Worm (Caenorhabditis elegans) whole organism, mixed stage, embryonic: Measurements from ENCODE around the gene T01B7.13.

Experiments
- M03D4.4 ChIP-seq: sonication (generic microtip); optimal IDR thresholded peaks from 2 replicates; lab custom pipeline; 2017; ENCODE audit warnings: mild to moderate bottlenecking, missing genetic modification characterization, missing compliant biosample characterization
- elt-3 ChIP-seq: fragments of 150-350 bp; optimal IDR thresholded peaks from 2 replicates; lab custom pipeline; 2014; ENCODE audit warnings: missing biosample characterization, missing genetic modification characterization
- lin-13 ChIP-seq: fragments of 150-350 bp; optimal IDR thresholded peaks from 2 replicates; lab custom pipeline; 2014; ENCODE audit warnings: missing biosample characterization, missing genetic modification characterization
- snpc-4 ChIP-seq: fragments of 150-350 bp; optimal IDR thresholded peaks from 2 replicates; lab custom pipeline; 2014; ENCODE audit warnings: missing biosample characterization, missing genetic modification characterization
- zip-8 ChIP-seq: fragments of 150-350 bp; optimal IDR thresholded peaks from 2 replicates; lab custom pipeline; 2014; ENCODE audit warnings: missing biosample characterization, missing genetic modification characterization

- TF ChIP-seq zip-8 (tag; lab: Kevin White, UChicago), result no peak
- TF ChIP-seq M03D4.4, result no peak
- no peak for TF ChIP-seq elt-3 (tag; lab: Kevin White, UChicago)
- no peak for TF ChIP-seq snpc-4 (tag; lab: Kevin White, UChicago)
- TF ChIP-seq lin-13 (tag; lab: Kevin White, UChicago), result no peak
Measured at ce11 chrII:8726700-8727099, 11.5 kb downstream of the T01B7.13 start, which contains the start of gene T01B7.9.
